Worm (Caenorhabditis elegans) whole organism, L1 larva: ENCODE results near the gene klp-4.

Experiments
- ama-1 ChIP-seq: fragments of 150-350 bp; optimal IDR thresholded peaks from 2 replicates; lab custom pipeline; 2014
- blmp-1 ChIP-seq: fragments of 150-350 bp; optimal IDR thresholded peaks from 2 replicates; lab custom pipeline; 2014; ENCODE audit warnings: missing biosample characterization, missing genetic modification characterization
- lin-13 ChIP-seq: fragments of 150-350 bp; optimal IDR thresholded peaks from 2 replicates; lab custom pipeline; 2014; ENCODE audit warnings: missing biosample characterization, missing genetic modification reagents, missing genetic modification characterization
- lin-15B ChIP-seq: fragments of 150-350 bp; sonication (generic microtip); optimal IDR thresholded peaks from 3 replicates; lab custom pipeline; 2014; ENCODE audit warnings: missing biosample characterization, missing genetic modification characterization
- mdl-1 ChIP-seq, 2 experiments: fragments of 150-350 bp; optimal IDR thresholded peaks; 2 replicates each; lab custom pipeline; 2014 to 2017; ENCODE audit warnings: missing biosample characterization in 2 of 2, missing genetic modification characterization in 2 of 2, inconsistent platforms in 1 of 2
- nhr-237 ChIP-seq: fragments of 150-350 bp; optimal IDR thresholded peaks from 2 replicates; lab custom pipeline; 2014; ENCODE audit warnings: missing biosample characterization, missing genetic modification characterization
- unc-62 ChIP-seq: fragments of 150-350 bp; optimal IDR thresholded peaks from 2 replicates; lab custom pipeline; 2014; ENCODE audit warnings: missing biosample characterization, missing genetic modification reagents, missing genetic modification characterization
- ztf-11 ChIP-seq, 2 experiments: sonication (generic microtip); optimal IDR thresholded peaks; 2 replicates each; lab custom pipeline; 2016 to 2017; ENCODE audit warnings: missing genetic modification characterization in 2 of 2, missing biosample characterization in 1 of 2, missing compliant biosample characterization in 1 of 2

DNA sequence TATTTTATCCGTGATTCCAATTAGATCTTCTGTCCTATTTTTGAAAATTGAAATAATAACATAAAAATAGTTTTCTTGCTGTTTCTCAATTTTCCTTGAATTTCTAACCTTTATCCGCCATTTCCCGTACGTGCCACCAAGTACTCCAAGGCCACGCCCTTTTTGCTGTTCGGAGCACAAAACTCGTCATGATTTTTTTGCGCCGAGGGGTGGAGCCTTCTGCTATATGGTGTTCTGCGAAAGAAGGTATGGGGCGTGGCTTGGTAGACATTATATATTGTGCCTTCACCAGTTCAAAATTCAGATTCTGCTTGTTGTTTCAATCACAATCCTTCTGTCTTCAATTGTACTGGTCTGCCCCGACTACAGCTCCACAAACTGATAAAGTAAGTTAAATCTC lies 33.2 kb downstream of the klp-4 start, which contains the start of gene C15C7.4:
- TF ChIP-seq nhr-237 (tag; lab: Kevin White, UChicago) = no peak
- TF ChIP-seq mdl-1 (tag; optimal IDR thresholded peaks at IDR 0.05; lab: Kevin White, UChicago) = no peak
- TF ChIP-seq blmp-1 (tag; lab: Kevin White, UChicago) = no peak
- no peak for TF ChIP-seq ama-1
- TF ChIP-seq lin-15B (tag; lab: Kevin White, UChicago) = no peak
- no peak for TF ChIP-seq ztf-11 (tag; optimal IDR thresholded peaks at IDR 0.05; lab: Kevin White, UChicago)
- no peak for TF ChIP-seq unc-62
- no peak for TF ChIP-seq lin-13
